Worm (Caenorhabditis elegans) whole organism, L4 larva: ENCODE data around the gene F28A10.4.

Experiments
- F37D6.2 ChIP-seq: sonication (generic microtip); optimal IDR thresholded peaks from 2 replicates; lab custom pipeline; 2016; ENCODE audit warnings: mild to moderate bottlenecking, missing genetic modification characterization, missing compliant biosample characterization
- Y105C5A.15 ChIP-seq: fragments of 200-800 bp; sonication (Bioruptor generic); IDR thresholded peaks from 2 replicates; pipeline ENCODE4 v1.3.6; 2022; ENCODE audit warnings: missing genetic modification characterization, missing compliant biosample characterization
- Y75B8A.6 ChIP-seq: fragments of 200-800 bp; sonication (Bioruptor generic); IDR thresholded peaks from 2 replicates; pipeline ENCODE4 v1.3.6; 2022; ENCODE audit warnings: missing genetic modification reagents, missing genetic modification characterization, missing compliant biosample characterization
- aly-2 ChIP-seq: sonication (generic microtip); optimal IDR thresholded peaks from 2 replicates; lab custom pipeline; 2018; ENCODE audit warnings: missing biosample characterization, missing genetic modification characterization
- ceh-20 ChIP-seq: fragments of 200-800 bp; sonication (Bioruptor generic); IDR thresholded peaks from 2 replicates; pipeline ENCODE4 v1.3.6; 2022; ENCODE audit warnings: missing genetic modification reagents, missing genetic modification characterization, missing compliant biosample characterization
- ceh-44 ChIP-seq: fragments of 200-800 bp; sonication (Bioruptor generic); IDR thresholded peaks from 2 replicates; pipeline ENCODE4 v1.3.6; 2022; ENCODE audit warnings: missing genetic modification reagents, missing genetic modification characterization, missing compliant biosample characterization
- ces-1 ChIP-seq: fragments of 150-350 bp; sonication (generic microtip); optimal IDR thresholded peaks from 4 replicates; lab custom pipeline; 2014; ENCODE audit warnings: missing biosample characterization, missing genetic modification reagents, missing genetic modification characterization
- ctbp-1 ChIP-seq: fragments of 200-800 bp; sonication (Bioruptor generic); IDR thresholded peaks from 2 replicates; pipeline ENCODE4 v1.3.6; 2022; ENCODE audit warnings: missing genetic modification reagents, missing genetic modification characterization, missing compliant biosample characterization
- daf-16 ChIP-seq, 3 experiments: sonication (generic microtip); optimal IDR thresholded peaks; 2 replicates each; lab custom pipeline; 2016 to 2017; ENCODE audit warnings: missing genetic modification characterization in 3 of 3, missing genetic modification reagents in 3 of 3, mild to moderate bottlenecking in 2 of 3, missing compliant biosample characterization in 2 of 3, missing biosample characterization in 1 of 3, moderate library complexity in 1 of 3
- daf-19 ChIP-seq: fragments of 200-800 bp; sonication (Bioruptor generic); conservative IDR thresholded peaks from 2 replicates; pipeline ENCODE4 v1.3.6; 2022; ENCODE audit warnings: missing genetic modification characterization, missing compliant biosample characterization
- daf-8 ChIP-seq: fragments of 200-800 bp; sonication (Bioruptor generic); IDR thresholded peaks from 2 replicates; pipeline ENCODE4 v1.3.6; 2022; ENCODE audit warnings: missing genetic modification characterization, missing compliant biosample characterization
- dpl-1 ChIP-seq: fragments of 150-350 bp; optimal IDR thresholded peaks from 2 replicates; lab custom pipeline; 2014; ENCODE audit warnings: missing biosample characterization, missing genetic modification reagents, missing genetic modification characterization
- egl-27 ChIP-seq: sonication (generic microtip); optimal IDR thresholded peaks from 3 replicates; lab custom pipeline; 2017; ENCODE audit warnings: missing biosample characterization, missing genetic modification reagents, missing genetic modification characterization
- egl-43 ChIP-seq: fragments of 200-800 bp; sonication (Bioruptor generic); IDR thresholded peaks from 2 replicates; pipeline ENCODE4 v1.3.6; 2022; ENCODE audit warnings: missing genetic modification reagents, missing genetic modification characterization, missing compliant biosample characterization
- fkh-10 ChIP-seq: fragments of 150-350 bp; optimal IDR thresholded peaks from 2 replicates; lab custom pipeline; 2014; ENCODE audit warnings: missing biosample characterization, missing genetic modification reagents, missing genetic modification characterization
- hlh-11 ChIP-seq: fragments of 200-800 bp; sonication (Bioruptor generic); optimal IDR thresholded peaks from 2 replicates; lab custom pipeline; 2018; ENCODE audit warnings: mild to moderate bottlenecking, missing genetic modification characterization, missing compliant biosample characterization
- hmg-1.1 ChIP-seq: fragments of 200-800 bp; sonication (Bioruptor generic); IDR thresholded peaks from 2 replicates; pipeline ENCODE4 v1.3.6; 2022; ENCODE audit warnings: missing genetic modification reagents, missing genetic modification characterization, missing compliant biosample characterization
- jun-1 ChIP-seq: fragments of 150-350 bp; optimal IDR thresholded peaks from 2 replicates; lab custom pipeline; 2014; ENCODE audit warnings: missing biosample characterization, missing genetic modification reagents, missing genetic modification characterization
- lin-1 ChIP-seq: fragments of 200-800 bp; sonication (Bioruptor generic); IDR thresholded peaks from 2 replicates; pipeline ENCODE4 v1.3.6; 2022; ENCODE audit warnings: missing genetic modification reagents, missing genetic modification characterization, missing compliant biosample characterization
- lin-39 ChIP-seq: fragments of 150-350 bp; optimal IDR thresholded peaks from 2 replicates; lab custom pipeline; 2014; ENCODE audit warnings: missing biosample characterization, missing genetic modification reagents, missing genetic modification characterization
- madf-5 ChIP-seq, 2 experiments: fragments of 200-800 bp; sonication (Bioruptor generic); IDR thresholded peaks; 2 replicates each; pipeline ENCODE4 v1.3.6; 2022; ENCODE audit warnings: missing compliant biosample characterization in 2 of 2, missing genetic modification characterization in 2 of 2
- madf-9 ChIP-seq: fragments of 200-800 bp; sonication (Bioruptor generic); conservative IDR thresholded peaks from 2 replicates; pipeline ENCODE4 v1.3.6; 2022; ENCODE audit warnings: missing genetic modification reagents, missing genetic modification characterization, missing compliant biosample characterization
- mdl-1 ChIP-seq, 2 experiments: fragments of 150-350 bp in 1 of 2; sonication (generic microtip) in 1 of 2; optimal IDR thresholded peaks; 2 replicates each; lab custom pipeline; 2014 to 2017; ENCODE audit warnings: missing biosample characterization in 2 of 2, missing genetic modification characterization in 2 of 2
- mdt-29 ChIP-seq: fragments of 200-800 bp; sonication (Bioruptor generic); IDR thresholded peaks from 2 replicates; pipeline ENCODE4 v1.3.6; 2022; ENCODE audit warnings: missing genetic modification reagents, missing genetic modification characterization, missing compliant biosample characterization
- mep-1 ChIP-seq: fragments of 150-350 bp; sonication (generic microtip); optimal IDR thresholded peaks from 3 replicates; lab custom pipeline; 2014; ENCODE audit warnings: missing biosample characterization, missing genetic modification characterization
- mxl-3 ChIP-seq: fragments of 200-800 bp; sonication (Bioruptor generic); optimal IDR thresholded peaks from 2 replicates; lab custom pipeline; 2018; ENCODE audit warnings: mild to moderate bottlenecking, missing genetic modification characterization, missing compliant biosample characterization
- nhr-102 ChIP-seq: sonication (generic microtip); optimal IDR thresholded peaks from 2 replicates; lab custom pipeline; 2016; ENCODE audit warnings: mild to moderate bottlenecking, missing genetic modification characterization, moderate library complexity, missing compliant biosample characterization
- nhr-25 ChIP-seq: sonication (generic microtip); optimal IDR thresholded peaks from 2 replicates; lab custom pipeline; 2017; ENCODE audit warnings: missing genetic modification characterization, mild to moderate bottlenecking, missing compliant biosample characterization, antibody characterized with exemption, moderate library complexity, borderline replicate concordance; ENCODE audit not compliant: insufficient read depth
- nhr-28 ChIP-seq: fragments of 150-350 bp; optimal IDR thresholded peaks from 2 replicates; lab custom pipeline; 2014; ENCODE audit warnings: missing biosample characterization, missing genetic modification characterization
- nhr-42 ChIP-seq: fragments of 200-800 bp; sonication (Bioruptor generic); IDR thresholded peaks from 2 replicates; pipeline ENCODE4 v1.3.6; 2022; ENCODE audit warnings: missing genetic modification characterization, missing compliant biosample characterization
- nhr-77 ChIP-seq: fragments of 150-350 bp; optimal IDR thresholded peaks from 2 replicates; lab custom pipeline; 2014; ENCODE audit warnings: missing biosample characterization, missing genetic modification characterization
- pha-4 ChIP-seq, 2 experiments: fragments of 150-350 bp in 1 of 2; fragments of 200-800 bp in 1 of 2; sonication (Bioruptor generic) in 1 of 2; IDR thresholded peaks in 1 of 2; optimal IDR thresholded peaks in 1 of 2; 2 replicates each; pipeline versions ENCODE4 v1.3.6 to Lab custom; 2014 to 2022; ENCODE audit warnings: missing genetic modification characterization in 2 of 2, missing genetic modification reagents in 2 of 2, missing biosample characterization in 1 of 2, missing compliant biosample characterization in 1 of 2
- pqm-1 ChIP-seq: sonication (generic microtip); optimal IDR thresholded peaks from 2 replicates; lab custom pipeline; 2017; ENCODE audit warnings: missing biosample characterization, missing genetic modification characterization
- saeg-2 ChIP-seq: fragments of 200-800 bp; sonication (Bioruptor generic); IDR thresholded peaks from 2 replicates; pipeline ENCODE4 v1.3.6; 2022; ENCODE audit warnings: missing genetic modification reagents, missing genetic modification characterization, missing compliant biosample characterization
- set-16 ChIP-seq: fragments of 200-800 bp; sonication (Bioruptor generic); IDR thresholded peaks from 2 replicates; pipeline ENCODE4 v1.3.6; 2022; ENCODE audit warnings: missing genetic modification reagents, missing genetic modification characterization, missing compliant biosample characterization
- skn-1 ChIP-seq: fragments of 150-350 bp; optimal IDR thresholded peaks from 2 replicates; lab custom pipeline; 2014; ENCODE audit warnings: missing biosample characterization, missing genetic modification characterization
- snpc-4 ChIP-seq: fragments of 150-350 bp; optimal IDR thresholded peaks from 2 replicates; lab custom pipeline; 2014; ENCODE audit warnings: missing biosample characterization, missing genetic modification characterization
- tra-1 ChIP-seq: fragments of 200-800 bp; sonication (Bioruptor generic); IDR thresholded peaks from 2 replicates; pipeline ENCODE4 v1.3.6; 2022; ENCODE audit warnings: missing genetic modification reagents, missing genetic modification characterization, missing compliant biosample characterization
- unc-39 ChIP-seq: sonication (generic microtip); optimal IDR thresholded peaks from 2 replicates; lab custom pipeline; 2017; ENCODE audit warnings: missing biosample characterization, missing genetic modification characterization
- unc-62 ChIP-seq, 3 experiments: fragments of 150-350 bp in 1 of 3; sonication (generic microtip); optimal IDR thresholded peaks in 2 of 3; peaks in 1 of 3; 1 replicate in 1 of 3; 2 replicates in 2 of 3; lab custom pipeline; 2014 to 2017; ENCODE audit warnings: missing biosample characterization in 3 of 3, missing genetic modification characterization in 3 of 3, missing genetic modification reagents in 3 of 3, missing genotype in 1 of 3
- vab-7 ChIP-seq: fragments of 200-800 bp; sonication (Bioruptor generic); IDR thresholded peaks from 2 replicates; pipeline ENCODE4 v1.3.6; 2022; ENCODE audit warnings: missing genetic modification reagents, missing genetic modification characterization, missing compliant biosample characterization
- zfp-2 ChIP-seq: sonication (generic microtip); optimal IDR thresholded peaks from 2 replicates; lab custom pipeline; 2016; ENCODE audit warnings: mild to moderate bottlenecking, missing genetic modification characterization, missing compliant biosample characterization

The F28A10.4 gene

ce11 chrII:872993-873787 is 29.1 kb downstream of the F28A10.4 start, which contains the start of gene alg-2 (continued):
- TF ChIP-seq ceh-20 (GFP tag; lab: Robert Waterston, UW) (no peak), mep-1 (peak; percentile 60), snpc-4 (tag; lab: Kevin White, UChicago) (no peak), skn-1 (tag; lab: Kevin White, UChicago) (no peak), nhr-102 (no peak), tra-1 (GFP tag; lab: Robert Waterston, UW) (no peak), ctbp-1 (GFP tag; lab: Robert Waterston, UW) (peak; percentile 53; the same call in 1 of the 2 replicates), daf-16 (GFP tag; optimal IDR thresholded peaks at IDR 0.05; lab: Kevin White, UChicago) (no peak), daf-16 (tag; optimal IDR thresholded peaks at IDR 0.05; lab: Kevin White, UChicago) (peak; percentile 13), nhr-42 (GFP tag; lab: Robert Waterston, UW) (no peak), unc-62 (GFP tag; optimal IDR thresholded peaks at IDR 0.05 in 1 of 2; lab: Kevin White, UChicago) (peak in 1 of 2 experiments; percentile 82), unc-62 (tag; optimal IDR thresholded peaks at IDR 0.05; lab: Kevin White, UChicago) (no peak), ceh-44 (no peak), egl-43 (no peak), madf-9 (GFP tag; lab: Robert Waterston, UW) (no peak), madf-5 (GFP tag; IDR thresholded peaks at IDR 0.05; lab: Robert Waterston, UW) (no peak), fkh-10 (GFP tag; lab: Kevin White, UChicago) (no peak), mdl-1 (tag; optimal IDR thresholded peaks at IDR 0.05; lab: Kevin White, UChicago) (peak in 1 of 2 experiments; percentile 30), ces-1 (no peak), hmg-1.1 (no peak; the same call in 1 of the 2 replicates), mxl-3 (GFP tag; lab: Kevin White, UChicago) (peak; percentile 60), saeg-2 (no peak), jun-1 (tag; lab: Kevin White, UChicago) (no peak), pqm-1 (tag; lab: Kevin White, UChicago) (peak; percentile 37), hlh-11 (tag; lab: Kevin White, UChicago) (peak; percentile 28), lin-39 (no peak), aly-2 (no peak), daf-8 (GFP tag; lab: Robert Waterston, UW) (no peak), nhr-28 (tag; lab: Kevin White, UChicago) (peak; percentile 12), nhr-25 (tag; lab: Kevin White, UChicago) (no peak), daf-19 (no peak), zfp-2 (tag; lab: Kevin White, UChicago) (no peak), Y105C5A.15 (GFP tag; lab: Robert Waterston, UW) (no peak), vab-7 (GFP tag; lab: Robert Waterston, UW) (0 out of 2 replicates have a peak, but pooled peaks have one; percentile 5), unc-39 (tag; lab: Kevin White, UChicago) (no peak), nhr-77 (tag; lab: Kevin White, UChicago) (peak; percentile 21), mdt-29 (GFP tag; lab: Robert Waterston, UW) (no peak), F37D6.2 (tag; lab: Kevin White, UChicago) (no peak), dpl-1 (GFP tag; lab: Kevin White, UChicago) (peak; percentile 57)

- TF ChIP-seq saeg-2 (0 out of 2 replicates have a peak, but pooled peaks have one; percentile 6), lin-1 (GFP tag; lab: Robert Waterston, UW) (no peak), Y75B8A.6 (GFP tag; lab: Robert Waterston, UW) (no peak), pha-4 (GFP tag; IDR thresholded peaks at IDR 0.05; lab: Robert Waterston, UW) (no peak), pha-4 (tag; optimal IDR thresholded peaks at IDR 0.05; lab: Kevin White, UChicago) (no peak), set-16 (peak; percentile 80), egl-27 (no peak)
These were observed 31.7 kb downstream of the F28A10.4 start for ce11 chrII:875739-876138.
